Fruit fly (Drosophila melanogaster) whole organism: ENCODE measurements around the gene CG3430.

ENCODE experiments used
- EcR ChIP-seq, 2 experiments: fragments of >200 bp; optimal IDR thresholded peaks; 2 replicates each; lab custom pipeline; 2017; ENCODE audit warnings: missing biosample characterization in 2 of 2, missing genetic modification characterization in 2 of 2, missing genetic modification reagents in 2 of 2
- pan ChIP-seq: fragments of >200 bp; optimal IDR thresholded peaks from 2 replicates; lab custom pipeline; 2017
- psq ChIP-seq: fragments of >200 bp; optimal IDR thresholded peaks from 2 replicates; lab custom pipeline; 2017
- usp ChIP-seq: fragments of >200 bp; optimal IDR thresholded peaks from 2 replicates; lab custom pipeline; 2017; ENCODE audit warnings: missing biosample characterization, missing genetic modification characterization, mixed read lengths

DNA sequence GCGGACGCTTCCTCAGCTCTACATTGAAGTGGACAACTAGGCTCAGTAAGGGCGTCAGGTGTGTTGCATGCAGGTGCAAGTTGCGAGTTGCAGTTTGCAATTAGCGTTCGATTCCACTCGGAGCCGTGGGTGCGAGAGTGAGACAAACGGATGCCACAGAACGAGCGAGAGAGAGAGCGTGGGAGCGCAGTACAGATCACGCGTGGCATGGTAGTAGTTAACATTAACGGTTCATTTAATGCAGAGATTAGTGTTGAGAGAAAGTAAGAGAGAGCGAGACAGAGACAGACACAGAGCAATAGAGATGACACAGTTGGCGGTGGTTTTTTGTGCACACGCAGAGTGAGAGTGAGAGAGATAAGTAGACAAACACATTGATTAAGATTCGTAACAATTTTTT is 17.1 kb upstream of the CG3430 start:
- no peak for TF ChIP-seq psq
- TF ChIP-seq usp (GFP tag; lab: Kevin White, UChicago), result no peak
- TF ChIP-seq EcR (GFP tag; optimal IDR thresholded peaks at IDR 0.05; lab: Kevin White, UChicago), result no peak
- no peak for TF ChIP-seq pan
